Worm (Caenorhabditis elegans) whole organism, midembryonic: ENCODE measurements around the gene C54H2.4.

Experiments
- T22C8.4 ChIP-seq: fragments of 200-800 bp; sonication (Bioruptor generic); IDR thresholded peaks from 2 replicates; pipeline ENCODE4 v1.3.6; 2022; ENCODE audit warnings: missing genetic modification characterization, missing compliant biosample characterization
- med-1 ChIP-seq: sonication (generic microtip); optimal IDR thresholded peaks from 2 replicates; lab custom pipeline; 2017; ENCODE audit warnings: missing genetic modification characterization, mild to moderate bottlenecking, missing compliant biosample characterization, antibody characterized with exemption, missing genetic modification reagents; ENCODE audit not compliant: insufficient read depth
- tab-1 ChIP-seq: fragments of 200-800 bp; sonication (Bioruptor generic); IDR thresholded peaks from 2 replicates; pipeline ENCODE4 v1.3.6; 2022; ENCODE audit warnings: missing genetic modification characterization, missing compliant biosample characterization
- ztf-23 ChIP-seq: fragments of 200-800 bp; sonication (Bioruptor generic); IDR thresholded peaks from 2 replicates; pipeline ENCODE4 v1.3.6; 2022; ENCODE audit warnings: missing genetic modification reagents, missing genetic modification characterization, missing compliant biosample characterization
- ztf-29 ChIP-seq: fragments of 200-800 bp; sonication (Bioruptor generic); IDR thresholded peaks from 2 replicates; pipeline ENCODE4 v1.3.6; 2022; ENCODE audit warnings: missing genetic modification reagents, missing genetic modification characterization, missing compliant biosample characterization

ce11 chrX:5770648-5771047, at the start of gene C54H2.4:
- TF ChIP-seq T22C8.4 (GFP tag; lab: Robert Waterston, UW) (no peak), med-1 (GFP tag; lab: Kevin White, UChicago) (no peak), ztf-29 (GFP tag; lab: Robert Waterston, UW) (no peak), tab-1 (GFP tag; lab: Robert Waterston, UW) (no peak), ztf-23 (no peak)
